Worm (Caenorhabditis elegans): ENCODE measurements around the gene unc-60.

ce11 chrV:1447724-1448123 lies 27.2 kb upstream of the unc-60 start, which contains the start of gene cnc-3:
- no peak for TF ChIP-seq ztf-29 (GFP tag; IDR thresholded peaks at IDR 0.05)
- no peak for TF ChIP-seq tab-1 (GFP tag; IDR thresholded peaks at IDR 0.05)
- TF ChIP-seq ztf-23 (GFP tag; IDR thresholded peaks at IDR 0.05) = no peak
- TF ChIP-seq klf-2 (GFP tag; conservative IDR thresholded peaks at IDR 0.05) = no peak
- no peak for TF ChIP-seq T22C8.4 (GFP tag; IDR thresholded peaks at IDR 0.05)
- TF ChIP-seq flt-1 (GFP tag; IDR thresholded peaks at IDR 0.05) = no peak
- no peak for TF ChIP-seq med-1 (GFP tag; optimal IDR thresholded peaks at IDR 0.05; ENCODE audit: insufficient read depth)
- no peak for TF ChIP-seq ref-1 (GFP tag; conservative IDR thresholded peaks at IDR 0.05)
- TF ChIP-seq cog-1 (tag; optimal IDR thresholded peaks at IDR 0.05) = no peak
